Fruit fly (Drosophila melanogaster): ENCODE results near the gene Npc2e.

Gene Npc2e

DNA sequence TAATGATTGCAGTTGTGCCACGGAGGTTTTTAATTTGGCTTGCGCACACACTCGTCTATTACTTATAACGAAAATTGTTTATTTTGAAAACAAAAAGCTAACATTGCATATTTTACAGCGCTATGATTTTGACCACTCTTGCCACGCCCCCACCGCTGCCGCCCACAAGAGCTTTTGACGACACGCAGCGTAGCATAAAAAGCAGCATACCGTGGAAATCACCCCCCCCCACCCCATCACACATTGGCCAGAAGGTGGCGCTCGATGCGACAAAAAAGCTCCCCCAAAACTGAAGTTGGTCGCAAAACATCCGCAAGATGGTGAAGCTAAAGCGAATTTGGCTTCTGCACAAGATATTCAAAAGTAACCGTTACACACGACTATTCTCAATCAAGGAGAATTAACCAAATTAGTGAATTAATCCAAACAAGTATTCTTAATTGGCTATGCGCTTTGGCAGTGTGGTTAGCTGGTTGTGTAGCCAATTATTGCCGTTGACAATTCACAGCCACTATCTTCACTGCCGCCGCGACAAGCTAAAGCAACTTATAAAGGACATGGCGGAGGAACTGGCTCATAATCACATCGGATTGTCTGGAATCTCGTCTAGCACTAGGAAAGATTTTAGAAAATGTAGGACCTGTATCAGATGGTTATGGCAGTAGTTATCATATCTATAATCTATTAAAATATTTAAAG, 47.5 kb downstream of the Npc2e start (continued):
- TF ChIP-seq CG1529 (GFP tag; optimal IDR thresholded peaks at IDR 0.05) = no peak
- TF ChIP-seq CG11398 (GFP tag; optimal IDR thresholded peaks at IDR 0.05) = no peak
- no peak for TF ChIP-seq CG14860 (GFP tag; IDR thresholded peaks at IDR 0.05; ENCODE audit: partially characterized antibody)
- no peak for TF ChIP-seq MESR4 (GFP tag; optimal IDR thresholded peaks at IDR 0.05)
- no peak for TF ChIP-seq CG14667 (GFP tag; IDR thresholded peaks at IDR 0.05)
- no peak for TF ChIP-seq Hr78 (GFP tag; optimal IDR thresholded peaks at IDR 0.05)
- peak; percentile 15 for TF ChIP-seq org-1 (GFP tag; optimal IDR thresholded peaks at IDR 0.05)
- TF ChIP-seq Side (GFP tag; optimal IDR thresholded peaks at IDR 0.05) = peak; percentile 63
- no peak for TF ChIP-seq prd (optimal IDR thresholded peaks at IDR 0.05)
- TF ChIP-seq prd (GFP tag; IDR thresholded peaks at IDR 0.05) = peak; percentile 44; the same call in 2 of the 3 replicates
- no peak for TF ChIP-seq Lim3 (GFP tag; IDR thresholded peaks at IDR 0.05)
- no peak for TF ChIP-seq salm (tag; optimal IDR thresholded peaks at IDR 0.05)
- peak; percentile 65 for TF ChIP-seq HLH3B (GFP tag; IDR thresholded peaks at IDR 0.05)
- 0 out of 2 replicates have a peak, but pooled peaks have one; percentile 18 for TF ChIP-seq CG4730 (GFP tag; IDR thresholded peaks at IDR 0.05)
- peak; percentile 50 for TF ChIP-seq ind (GFP tag; optimal IDR thresholded peaks at IDR 0.05)
- TF ChIP-seq CG3163 (GFP tag; optimal IDR thresholded peaks at IDR 0.05) = no peak
- peak; percentile 34 for TF ChIP-seq NC2β (GFP tag; optimal IDR thresholded peaks at IDR 0.05)
- TF ChIP-seq ash1 (GFP tag; optimal IDR thresholded peaks at IDR 0.05) = peak; percentile 1
- TF ChIP-seq Sry-δ (GFP tag; optimal IDR thresholded peaks at IDR 0.05) = no peak
- no peak for TF ChIP-seq CG9727 (GFP tag; optimal IDR thresholded peaks at IDR 0.05)
- peak in 1 of 2 experiments; percentile 11 for TF ChIP-seq bsh (GFP tag; optimal IDR thresholded peaks at IDR 0.05)
- TF ChIP-seq CG10959 (GFP tag; IDR thresholded peaks at IDR 0.05) = no peak
- TF ChIP-seq Ets65A (GFP tag) = peak; percentile 93
- 0 out of 2 replicates have a peak, but pooled peaks have one; percentile 7 for TF ChIP-seq ara (GFP tag; IDR thresholded peaks at IDR 0.05)
- peak; percentile 51 for TF ChIP-seq Meics (GFP tag; optimal IDR thresholded peaks at IDR 0.05)
- TF ChIP-seq nau (GFP tag; optimal IDR thresholded peaks at IDR 0.05) = peak; percentile 18
- peak; percentile 17 for TF ChIP-seq MTF-1 (GFP tag; optimal IDR thresholded peaks at IDR 0.05; ENCODE audit: borderline replicate concordance)
- 0 out of 3 replicates have a peak, but pooled peaks have one; percentile 26 for TF ChIP-seq B-H1 (GFP tag; IDR thresholded peaks at IDR 0.05)
- no peak for TF ChIP-seq sim (GFP tag; IDR thresholded peaks at IDR 0.05)
- TF ChIP-seq twi (tag; optimal IDR thresholded peaks at IDR 0.05) = no peak
- peak; percentile 32 for TF ChIP-seq CG11504 (tag; optimal IDR thresholded peaks at IDR 0.05)
- TF ChIP-seq grau (tag; optimal IDR thresholded peaks at IDR 0.05) = peak; percentile 36
- peak; percentile 32; the same call in 1 of the 2 replicates for TF ChIP-seq Adf1 (GFP tag; IDR thresholded peaks at IDR 0.05)
- TF ChIP-seq CG10654 (GFP tag; optimal IDR thresholded peaks at IDR 0.05) = no peak
- 0 out of 3 replicates have a peak, but pooled peaks have one; percentile 55 for TF ChIP-seq zfh1 (GFP tag; IDR thresholded peaks at IDR 0.05)
- TF ChIP-seq pan (optimal IDR thresholded peaks at IDR 0.05) = no peak
- peak in 1 of 2 experiments; percentile 34 for TF ChIP-seq pan (GFP tag; optimal IDR thresholded peaks at IDR 0.05 in 1 of 2, IDR thresholded peaks at IDR 0.05 in 1 of 2)
- peak in 1 of 2 experiments; percentile 24 for TF ChIP-seq Hr51 (GFP tag; optimal IDR thresholded peaks at IDR 0.05)
- 0 out of 2 replicates have a peak, but pooled peaks have one; percentile 14 for TF ChIP-seq CG10366 (GFP tag; IDR thresholded peaks at IDR 0.05)
- no peak for TF ChIP-seq cg (GFP tag; optimal IDR thresholded peaks at IDR 0.05)
- 0 out of 2 replicates have a peak, but pooled peaks have one; percentile 28 for TF ChIP-seq E2f1 (GFP tag; IDR thresholded peaks at IDR 0.05)
- peak; percentile 7 for TF ChIP-seq Fer3 (tag; optimal IDR thresholded peaks at IDR 0.05)
- no peak for TF ChIP-seq Doc3 (GFP tag; IDR thresholded peaks at IDR 0.05; ENCODE audit: partially characterized antibody)
- peak; percentile 24 for TF ChIP-seq Xbp1 (GFP tag; optimal IDR thresholded peaks at IDR 0.05)
- peak; percentile 1 for TF ChIP-seq btn (GFP tag; optimal IDR thresholded peaks at IDR 0.05)
- peak; percentile 56 for TF ChIP-seq sug (tag; optimal IDR thresholded peaks at IDR 0.05)
- TF ChIP-seq CG18262 (tag; optimal IDR thresholded peaks at IDR 0.05) = peak; percentile 4
- TF ChIP-seq CG14710 (tag; optimal IDR thresholded peaks at IDR 0.05) = no peak
- TF ChIP-seq ase (GFP tag; IDR thresholded peaks at IDR 0.05) = peak; percentile 45; the same call in 1 of the 3 replicates
